Worm (Caenorhabditis elegans) whole organism, mixed stage, embryonic: Measurements from ENCODE around the gene C05B5.2.

Experiments
- M03D4.4 ChIP-seq: sonication (generic microtip); optimal IDR thresholded peaks from 2 replicates; lab custom pipeline; 2017; ENCODE audit warnings: mild to moderate bottlenecking, missing genetic modification characterization, missing compliant biosample characterization
- blmp-1 ChIP-seq: fragments of 150-350 bp; optimal IDR thresholded peaks from 2 replicates; lab custom pipeline; 2014; ENCODE audit warnings: missing biosample characterization, missing genetic modification characterization
- ceh-43 ChIP-seq: fragments of 200-800 bp; sonication (Bioruptor generic); optimal IDR thresholded peaks from 2 replicates; lab custom pipeline; 2018; ENCODE audit warnings: mild to moderate bottlenecking, missing genetic modification characterization, moderate library complexity, missing compliant biosample characterization
- ces-1 ChIP-seq: fragments of 150-350 bp; optimal IDR thresholded peaks from 2 replicates; lab custom pipeline; 2014; ENCODE audit warnings: missing biosample characterization, missing genetic modification reagents, missing genetic modification characterization
- cnd-1 ChIP-seq: fragments of 200-800 bp; sonication (Bioruptor generic); optimal IDR thresholded peaks from 2 replicates; lab custom pipeline; 2018; ENCODE audit warnings: mild to moderate bottlenecking, missing genetic modification characterization, missing compliant biosample characterization
- drap-1 ChIP-seq: fragments of 200-800 bp; sonication (Bioruptor generic); optimal IDR thresholded peaks from 3 replicates; lab custom pipeline; 2018; ENCODE audit warnings: mild to moderate bottlenecking, missing genetic modification characterization, missing compliant biosample characterization
- elt-1 ChIP-seq: sonication (generic microtip); optimal IDR thresholded peaks from 2 replicates; lab custom pipeline; 2017; ENCODE audit warnings: missing genetic modification characterization, mild to moderate bottlenecking, missing compliant biosample characterization, antibody characterized with exemption, moderate library complexity, borderline replicate concordance; ENCODE audit not compliant: insufficient read depth
- flh-1 ChIP-seq: fragments of 200-800 bp; sonication (Bioruptor generic); optimal IDR thresholded peaks from 2 replicates; lab custom pipeline; 2018; ENCODE audit warnings: mild to moderate bottlenecking, missing genetic modification characterization, moderate library complexity, missing compliant biosample characterization
- ham-2 ChIP-seq: fragments of 200-800 bp; sonication (Bioruptor generic); optimal IDR thresholded peaks from 2 replicates; lab custom pipeline; 2018; ENCODE audit warnings: mild to moderate bottlenecking, missing genetic modification characterization, missing compliant biosample characterization
- hlh-1 ChIP-seq: fragments of 150-350 bp; optimal IDR thresholded peaks from 2 replicates; lab custom pipeline; 2014; ENCODE audit warnings: missing biosample characterization, missing genetic modification reagents, missing genetic modification characterization
- lin-13 ChIP-seq: fragments of 150-350 bp; optimal IDR thresholded peaks from 2 replicates; lab custom pipeline; 2014; ENCODE audit warnings: missing biosample characterization, missing genetic modification characterization
- lin-32 ChIP-seq: fragments of 200-800 bp; sonication (Bioruptor generic); optimal IDR thresholded peaks from 2 replicates; lab custom pipeline; 2018; ENCODE audit warnings: mild to moderate bottlenecking, missing genetic modification characterization, missing compliant biosample characterization
- lsy-2 ChIP-seq: fragments of 150-350 bp; optimal IDR thresholded peaks from 2 replicates; lab custom pipeline; 2014; ENCODE audit warnings: missing biosample characterization, missing genetic modification characterization
- mep-1 ChIP-seq: fragments of 150-350 bp; optimal IDR thresholded peaks from 2 replicates; lab custom pipeline; 2017; ENCODE audit warnings: missing biosample characterization, missing genetic modification reagents, missing genetic modification characterization, inconsistent platforms
- mls-2 ChIP-seq: sonication (generic microtip); optimal IDR thresholded peaks from 2 replicates; lab custom pipeline; 2016; ENCODE audit warnings: mild to moderate bottlenecking, missing genetic modification characterization, moderate library complexity, missing compliant biosample characterization
- nhr-12 ChIP-seq: fragments of 150-350 bp; optimal IDR thresholded peaks from 2 replicates; lab custom pipeline; 2014; ENCODE audit warnings: missing biosample characterization, missing genetic modification characterization
- nhr-2 ChIP-seq: fragments of 150-350 bp; optimal IDR thresholded peaks from 2 replicates; lab custom pipeline; 2014; ENCODE audit warnings: missing biosample characterization, missing genetic modification characterization
- nhr-237 ChIP-seq: fragments of 150-350 bp; optimal IDR thresholded peaks from 2 replicates; lab custom pipeline; 2014; ENCODE audit warnings: missing biosample characterization, missing genetic modification characterization
- nhr-28 ChIP-seq: fragments of 150-350 bp; optimal IDR thresholded peaks from 2 replicates; lab custom pipeline; 2014; ENCODE audit warnings: missing biosample characterization, missing genetic modification characterization
- nhr-76 ChIP-seq: sonication (generic microtip); optimal IDR thresholded peaks from 2 replicates; lab custom pipeline; 2017; ENCODE audit warnings: missing biosample characterization, missing genetic modification characterization
- pha-4 ChIP-seq: fragments of 150-350 bp; optimal IDR thresholded peaks from 2 replicates; lab custom pipeline; 2018; ENCODE audit warnings: missing biosample characterization, missing genetic modification reagents, missing genetic modification characterization
- sem-2 ChIP-seq: fragments of 200-800 bp; sonication (Bioruptor generic); optimal IDR thresholded peaks from 2 replicates; lab custom pipeline; 2018; ENCODE audit warnings: mild to moderate bottlenecking, missing genetic modification characterization, missing compliant biosample characterization
- snpc-4 ChIP-seq: fragments of 150-350 bp; optimal IDR thresholded peaks from 2 replicates; lab custom pipeline; 2014; ENCODE audit warnings: missing biosample characterization, missing genetic modification characterization
- sptf-1 ChIP-seq: sonication (generic microtip); optimal IDR thresholded peaks from 2 replicates; lab custom pipeline; 2017; ENCODE audit warnings: mild to moderate bottlenecking, missing genetic modification characterization, moderate library complexity, missing compliant biosample characterization
- unc-120 ChIP-seq: sonication (generic microtip); optimal IDR thresholded peaks from 2 replicates; lab custom pipeline; 2017; ENCODE audit warnings: missing genetic modification characterization, missing compliant biosample characterization; ENCODE audit not compliant: poor library complexity, severe bottlenecking
- unc-39 ChIP-seq: fragments of 150-350 bp; optimal IDR thresholded peaks from 2 replicates; lab custom pipeline; 2014; ENCODE audit warnings: missing biosample characterization, missing genetic modification characterization
- unc-62 ChIP-seq: fragments of 150-350 bp; optimal IDR thresholded peaks from 2 replicates; lab custom pipeline; 2014; ENCODE audit warnings: missing biosample characterization, missing genetic modification reagents, missing genetic modification characterization
- zip-8 ChIP-seq: fragments of 150-350 bp; optimal IDR thresholded peaks from 2 replicates; lab custom pipeline; 2014; ENCODE audit warnings: missing biosample characterization, missing genetic modification characterization
- ztf-11 ChIP-seq: fragments of 150-350 bp; optimal IDR thresholded peaks from 2 replicates; lab custom pipeline; 2014; ENCODE audit warnings: missing biosample characterization, missing genetic modification characterization

Gene C05B5.2

ce11 chrIII:10018007-10018406 lies 17.7 kb upstream of the C05B5.2 start:
- TF ChIP-seq M03D4.4 (tag; lab: Kevin White, UChicago) (no peak), sem-2 (GFP tag; lab: Kevin White, UChicago) (no peak), flh-1 (GFP tag; lab: Kevin White, UChicago) (no peak), elt-1 (tag; lab: Kevin White, UChicago) (no peak), lsy-2 (tag; lab: Kevin White, UChicago) (no peak), lin-13 (tag; lab: Kevin White, UChicago) (no peak), ces-1 (peak; percentile 95), zip-8 (tag; lab: Kevin White, UChicago) (no peak)
- TF ChIP-seq, all 35 proteins: peak for 1

ce11 chrIII:10016413-10017051 lies 16.2 kb upstream of the C05B5.2 start, which contains the start of gene rgs-1:
rgs-1 (minus strand) TSS chrIII:10016558.
- TF ChIP-seq sptf-1 (tag; lab: Kevin White, UChicago) (peak; percentile 38), unc-39 (tag; lab: Kevin White, UChicago) (no peak), mep-1 (tag; lab: Kevin White, UChicago) (peak; percentile 35), lsy-2 (tag; lab: Kevin White, UChicago) (peak; percentile 1), unc-62 (GFP tag; lab: Kevin White, UChicago) (peak; percentile 25), ces-1 (peak; percentile 59)

ce11 chrIII:10012136-10012535 lies 11.8 kb upstream of the C05B5.2 start, which contains the start of gene C05B5.16:
C05B5.16 (plus strand) TSS chrIII:10012436.
- no peak for TF ChIP-seq nhr-2 (tag; lab: Kevin White, UChicago)
- TF ChIP-seq lin-13 (tag; lab: Kevin White, UChicago), result no peak
- no peak for TF ChIP-seq unc-120
- TF ChIP-seq sptf-1 (tag; lab: Kevin White, UChicago), result no peak
- no peak for TF ChIP-seq ces-1
- no peak for TF ChIP-seq hlh-1 (tag; lab: Kevin White, UChicago)
- TF ChIP-seq flh-1 (GFP tag; lab: Kevin White, UChicago), result no peak
- no peak for TF ChIP-seq lsy-2 (tag; lab: Kevin White, UChicago)
- no peak for TF ChIP-seq ztf-11 (tag; lab: Kevin White, UChicago)
- TF ChIP-seq nhr-76 (tag; lab: Kevin White, UChicago), result no peak
- TF ChIP-seq zip-8 (tag; lab: Kevin White, UChicago), result no peak
- no peak for TF ChIP-seq mep-1 (tag; lab: Kevin White, UChicago)
- no peak for TF ChIP-seq unc-62 (GFP tag; lab: Kevin White, UChicago)

ce11 chrIII:10010117-10010516 lies 9.8 kb upstream of the C05B5.2 start, which contains the start of gene fbxa-155:
fbxa-155 (minus strand) TSS chrIII:10010217.
- no peak for TF ChIP-seq drap-1 (GFP tag; lab: Kevin White, UChicago)
- no peak for TF ChIP-seq nhr-237 (tag; lab: Kevin White, UChicago)
- TF ChIP-seq pha-4 (tag; lab: Kevin White, UChicago), result no peak
- no peak for TF ChIP-seq nhr-76 (tag; lab: Kevin White, UChicago)
- TF ChIP-seq hlh-1 (tag; lab: Kevin White, UChicago), result no peak
- no peak for TF ChIP-seq nhr-12 (tag; lab: Kevin White, UChicago)
- no peak for TF ChIP-seq lin-32
- TF ChIP-seq ham-2 (GFP tag; lab: Kevin White, UChicago), result no peak
- TF ChIP-seq unc-62 (GFP tag; lab: Kevin White, UChicago), result no peak
- no peak for TF ChIP-seq ceh-43 (GFP tag; lab: Kevin White, UChicago)
- no peak for TF ChIP-seq nhr-28
- TF ChIP-seq lsy-2 (tag; lab: Kevin White, UChicago), result no peak
- TF ChIP-seq cnd-1, result no peak
- no peak for TF ChIP-seq nhr-2 (tag; lab: Kevin White, UChicago)
- TF ChIP-seq sem-2 (GFP tag; lab: Kevin White, UChicago), result no peak
- no peak for TF ChIP-seq mls-2 (tag; lab: Kevin White, UChicago)
- no peak for TF ChIP-seq snpc-4 (tag; lab: Kevin White, UChicago)
- no peak for TF ChIP-seq elt-1 (tag; lab: Kevin White, UChicago)
- TF ChIP-seq blmp-1 (tag; lab: Kevin White, UChicago), result no peak
